Worm (Caenorhabditis elegans) whole organism, L2 larva: Measurements from ENCODE around the gene adm-2.

Source experiments
- nhr-10 ChIP-seq: sonication (generic microtip); optimal IDR thresholded peaks from 2 replicates; lab custom pipeline; 2017; ENCODE audit warnings: missing biosample characterization, missing genetic modification characterization
- nhr-237 ChIP-seq: fragments of 150-350 bp; optimal IDR thresholded peaks from 2 replicates; lab custom pipeline; 2014; ENCODE audit warnings: missing biosample characterization, missing genetic modification characterization

Gene adm-2

DNA sequence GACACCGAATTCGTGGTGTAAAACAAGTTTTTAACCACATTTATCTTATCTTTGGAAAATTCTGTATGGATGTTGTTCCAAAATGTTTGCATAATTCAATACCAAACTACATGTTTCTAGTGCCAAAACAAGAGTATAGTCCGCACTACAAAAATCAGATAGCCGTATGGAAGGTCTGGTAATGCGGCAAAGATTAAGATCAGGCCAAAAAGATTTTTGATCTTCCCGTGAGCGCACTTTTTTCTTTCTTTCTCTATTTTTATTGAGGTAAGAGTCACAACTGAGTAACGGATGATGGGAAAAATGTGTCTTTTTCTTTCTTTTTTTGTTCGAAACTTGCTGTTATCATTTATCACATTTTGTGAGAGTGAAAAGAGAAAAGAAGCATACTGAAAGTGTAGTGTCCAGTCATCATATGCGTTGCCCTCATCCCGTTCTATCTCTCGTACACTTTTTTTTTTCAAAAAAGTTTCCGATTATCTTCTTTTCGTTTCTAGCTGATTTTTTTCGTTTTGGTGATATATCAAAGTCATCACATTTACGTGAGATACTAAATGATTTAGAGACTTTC lies 56.9 kb downstream of the adm-2 start (continued):
- TF ChIP-seq nhr-237 (no peak), nhr-10 (no peak)
- TF ChIP-seq, all 48 proteins: peak for 16
